Fruit fly (Drosophila melanogaster) whole organism, wandering third instar larva: ENCODE data around the gene gudu.

Experiments used
- Abd-B ChIP-seq: fragments of >200 bp; optimal IDR thresholded peaks from 2 replicates; lab custom pipeline; 2017; ENCODE audit warnings: missing biosample characterization, missing genetic modification characterization
- CG32264 ChIP-seq: fragments of 200-800 bp; sonication (Bioruptor generic); optimal IDR thresholded peaks from 2 replicates; lab custom pipeline; 2016; ENCODE audit warnings: missing biosample characterization, missing genetic modification characterization
- CG9705 ChIP-seq: fragments of 200-800 bp; sonication (Bioruptor generic); optimal IDR thresholded peaks from 2 replicates; lab custom pipeline; 2018; ENCODE audit warnings: missing biosample characterization, mild to moderate bottlenecking, missing genetic modification characterization
- CrebA ChIP-seq: fragments of 200-800 bp; sonication (Bioruptor generic); optimal IDR thresholded peaks from 2 replicates; lab custom pipeline; 2016; ENCODE audit warnings: missing biosample characterization, mild to moderate bottlenecking, missing genetic modification characterization, borderline replicate concordance
- Dfd ChIP-seq: fragments of >200 bp; optimal IDR thresholded peaks from 2 replicates; lab custom pipeline; 2017; ENCODE audit warnings: missing biosample characterization, missing genetic modification characterization
- Dif ChIP-seq: fragments of 200-275, 200-300 bp; sonication (Bioruptor generic); optimal IDR thresholded peaks from 2 replicates; lab custom pipeline; 2018; ENCODE audit warnings: missing biosample characterization, missing genetic modification characterization; ENCODE audit not compliant: partially characterized antibody
- GATAd ChIP-seq: sonication (Bioruptor generic); optimal IDR thresholded peaks from 2 replicates; lab custom pipeline; 2016; ENCODE audit warnings: missing biosample characterization, missing genetic modification characterization
- HLH106 ChIP-seq: fragments of 200-800 bp; optimal IDR thresholded peaks from 3 replicates; lab custom pipeline; 2019; ENCODE audit warnings: missing biosample characterization, mild to moderate bottlenecking, missing genetic modification characterization, moderate library complexity
- Hnf4 ChIP-seq: fragments of 200-800 bp; sonication (Bioruptor generic); optimal IDR thresholded peaks from 2 replicates; lab custom pipeline; 2016; ENCODE audit warnings: missing biosample characterization, mild to moderate bottlenecking, missing genetic modification characterization
- Hr78 ChIP-seq: fragments of >200 bp; optimal IDR thresholded peaks from 2 replicates; lab custom pipeline; 2017; ENCODE audit warnings: missing biosample characterization, missing genetic modification characterization
- Hr83 ChIP-seq: fragments of 200-300 bp; sonication (Bioruptor generic); optimal IDR thresholded peaks from 2 replicates; lab custom pipeline; 2016; ENCODE audit warnings: missing biosample characterization, mild to moderate bottlenecking, missing genetic modification characterization, moderate library complexity; ENCODE audit not compliant: poor library complexity, severe bottlenecking
- Jra ChIP-seq: sonication (Bioruptor generic); optimal IDR thresholded peaks from 2 replicates; lab custom pipeline; 2016; ENCODE audit warnings: missing biosample characterization, missing genetic modification characterization
- Mio ChIP-seq: sonication (Bioruptor generic); optimal IDR thresholded peaks from 2 replicates; lab custom pipeline; 2016; ENCODE audit warnings: missing biosample characterization, missing genetic modification characterization
- Myc ChIP-seq: fragments of >200 bp; optimal IDR thresholded peaks from 2 replicates; lab custom pipeline; 2017
- N ChIP-seq: fragments of >200 bp; optimal IDR thresholded peaks from 2 replicates; lab custom pipeline; 2018; ENCODE audit warnings: missing biosample characterization, missing external identifiers, missing genetic modification characterization
- OdsH ChIP-seq: fragments of 200-800 bp; sonication (Bioruptor generic); optimal IDR thresholded peaks from 2 replicates; lab custom pipeline; 2016; ENCODE audit warnings: missing biosample characterization, mild to moderate bottlenecking, missing genetic modification characterization
- Rel ChIP-seq, 2 experiments: fragments of 200-800 bp; sonication (Bioruptor generic) in 1 of 2; optimal IDR thresholded peaks; 2 replicates in 1 of 2; 3 replicates in 1 of 2; lab custom pipeline; 2016 to 2019; ENCODE audit warnings: mild to moderate bottlenecking in 2 of 2, missing biosample characterization in 2 of 2, missing genetic modification characterization in 2 of 2, moderate library complexity in 1 of 2
- Sp1 ChIP-seq: fragments of 200-800 bp; sonication (Bioruptor generic); optimal IDR thresholded peaks from 3 replicates; lab custom pipeline; 2019; ENCODE audit warnings: missing biosample characterization, mild to moderate bottlenecking, missing genetic modification characterization, moderate library complexity
- Vsx2 ChIP-seq: fragments of 200-300, 225-300 bp; sonication (Bioruptor generic); optimal IDR thresholded peaks from 2 replicates; lab custom pipeline; 2018; ENCODE audit warnings: missing biosample characterization, missing genetic modification characterization; ENCODE audit not compliant: partially characterized antibody
- br ChIP-seq: fragments of 200-800 bp; sonication (Bioruptor generic); optimal IDR thresholded peaks from 2 replicates; lab custom pipeline; 2016; ENCODE audit warnings: missing biosample characterization, missing genetic modification characterization
- brk ChIP-seq: fragments of 200-800 bp; sonication (Bioruptor generic); optimal IDR thresholded peaks from 2 replicates; lab custom pipeline; 2016; ENCODE audit warnings: missing biosample characterization, mild to moderate bottlenecking, missing genetic modification characterization
- dl ChIP-seq, 2 experiments: fragments of 175-275, 200-275 bp in 1 of 2; fragments of 200-275 bp in 1 of 2; sonication (Bioruptor generic); optimal IDR thresholded peaks; lab custom pipeline; 2018; ENCODE audit warnings: mild to moderate bottlenecking in 2 of 2, missing biosample characterization in 2 of 2, missing genetic modification characterization in 2 of 2, moderate library complexity in 2 of 2; ENCODE audit not compliant: partially characterized antibody in 2 of 2, insufficient read depth in 1 of 2
- dmrt93B ChIP-seq: fragments of 200-800 bp; sonication (Bioruptor generic); optimal IDR thresholded peaks from 2 replicates; lab custom pipeline; 2018; ENCODE audit warnings: missing biosample characterization, mild to moderate bottlenecking, missing genetic modification characterization
- dsf ChIP-seq: sonication (Bioruptor generic); optimal IDR thresholded peaks from 2 replicates; lab custom pipeline; 2016; ENCODE audit warnings: missing biosample characterization, missing genetic modification characterization, borderline replicate concordance
- ey ChIP-seq: fragments of 200-800 bp; sonication (Bioruptor generic); optimal IDR thresholded peaks from 2 replicates; lab custom pipeline; 2016; ENCODE audit warnings: missing biosample characterization, missing genetic modification characterization
- foxo ChIP-seq, 2 experiments: fragments of 200-800 bp; sonication (Bioruptor generic); optimal IDR thresholded peaks; 2 replicates in 1 of 2; 3 replicates in 1 of 2; lab custom pipeline; 2016 to 2017; ENCODE audit warnings: missing biosample characterization in 2 of 2, missing genetic modification characterization in 2 of 2
- fru ChIP-seq: fragments of 200-800 bp; sonication (Bioruptor generic); optimal IDR thresholded peaks from 3 replicates; lab custom pipeline; 2016; ENCODE audit warnings: missing biosample characterization, mild to moderate bottlenecking, missing genetic modification characterization
- h ChIP-seq: fragments of 200-800 bp; sonication (Bioruptor generic); optimal IDR thresholded peaks from 3 replicates; lab custom pipeline; 2016; ENCODE audit warnings: missing biosample characterization, mild to moderate bottlenecking, missing genetic modification characterization
- jim ChIP-seq: fragments of 175-275, 200-325 bp; sonication (Bioruptor generic); optimal IDR thresholded peaks from 2 replicates; lab custom pipeline; 2016; ENCODE audit warnings: missing biosample characterization, mild to moderate bottlenecking, missing genetic modification characterization
- lola ChIP-seq: fragments of >200 bp; optimal IDR thresholded peaks from 2 replicates; lab custom pipeline; 2017; ENCODE audit warnings: missing biosample characterization, missing genetic modification characterization
- pan ChIP-seq: fragments of >200 bp; optimal IDR thresholded peaks from 2 replicates; lab custom pipeline; 2017
- psq ChIP-seq: fragments of 200-800 bp; sonication (Bioruptor generic); optimal IDR thresholded peaks from 3 replicates; lab custom pipeline; 2017; ENCODE audit warnings: missing biosample characterization, mild to moderate bottlenecking, missing genetic modification characterization, moderate library complexity
- rgr ChIP-seq: fragments of 200-800 bp; sonication (Bioruptor generic); optimal IDR thresholded peaks from 3 replicates; lab custom pipeline; 2016; ENCODE audit warnings: missing biosample characterization, mild to moderate bottlenecking, missing genetic modification characterization
- sage ChIP-seq: fragments of 200-800 bp; sonication (Bioruptor generic); optimal IDR thresholded peaks from 2 replicates; lab custom pipeline; 2016; ENCODE audit warnings: missing biosample characterization, mild to moderate bottlenecking, missing genetic modification characterization
- sv ChIP-seq: fragments of 200-800 bp; sonication (Bioruptor generic); optimal IDR thresholded peaks from 3 replicates; lab custom pipeline; 2016; ENCODE audit warnings: missing biosample characterization, missing genetic modification characterization
- tai ChIP-seq: sonication (Bioruptor generic); optimal IDR thresholded peaks from 2 replicates; lab custom pipeline; 2016; ENCODE audit warnings: missing biosample characterization, missing genetic modification characterization
- usp ChIP-seq: fragments of >200 bp; optimal IDR thresholded peaks from 2 replicates; lab custom pipeline; 2017; ENCODE audit warnings: missing biosample characterization, missing genetic modification characterization
- woc ChIP-seq: sonication (Bioruptor generic); optimal IDR thresholded peaks from 2 replicates; lab custom pipeline; 2016; ENCODE audit warnings: missing biosample characterization, mild to moderate bottlenecking, missing genetic modification characterization

Gene gudu

dm6 chr2L:7423333-7423895 is 35.1 kb downstream of the gudu start:
- TF ChIP-seq Myc (peak; percentile 33), jim (GFP tag; lab: Kevin White, UChicago) (peak; percentile 92), HLH106 (tag; lab: Kevin White, UChicago) (peak; percentile 89), OdsH (GFP tag; lab: Kevin White, UChicago) (peak; percentile 83), usp (GFP tag; lab: Kevin White, UChicago) (no peak), fru (GFP tag; lab: Kevin White, UChicago) (peak; percentile 77), dmrt93B (GFP tag; lab: Kevin White, UChicago) (peak; percentile 42), CG32264 (GFP tag; lab: Kevin White, UChicago) (no peak), h (peak; percentile 89), dl (GFP tag; optimal IDR thresholded peaks at IDR 0.05; lab: Kevin White, UChicago; ENCODE audit: insufficient read depth in 1 of 2, partially characterized antibody in 2 of 2) (peak in 1 of 2 experiments; percentile 67), rgr (peak; percentile 77), lola (no peak), br (peak; percentile 86), Mio (no peak), sage (peak; percentile 60), Dfd (peak; percentile 49), GATAd (GFP tag; lab: Kevin White, UChicago) (no peak), sv (no peak), psq (peak; percentile 65), Hr83 (peak; percentile 85), foxo (GFP tag; optimal IDR thresholded peaks at IDR 0.05; lab: Kevin White, UChicago) (peak in 1 of 2 experiments; percentile 88), tai (GFP tag; lab: Kevin White, UChicago) (peak; percentile 65), CG9705 (peak; percentile 76), Sp1 (GFP tag; lab: Kevin White, UChicago) (peak; percentile 81), Abd-B (GFP tag; lab: Kevin White, UChicago) (no peak), N (GFP tag; lab: Kevin White, UChicago) (no peak), Hr78 (GFP tag; lab: Kevin White, UChicago) (no peak), CrebA (GFP tag; lab: Kevin White, UChicago) (peak; percentile 64), Dif (GFP tag; lab: Kevin White, UChicago) (peak; percentile 76), pan (lab: Kevin White, UChicago) (no peak), dsf (GFP tag; lab: Kevin White, UChicago) (no peak), Vsx2 (GFP tag; lab: Kevin White, UChicago) (no peak), brk (GFP tag; lab: Kevin White, UChicago) (peak; percentile 92), Jra (GFP tag; lab: Kevin White, UChicago) (peak; percentile 77), Rel (GFP tag; optimal IDR thresholded peaks at IDR 0.05; lab: Kevin White, UChicago) (no peak), Rel (tag; optimal IDR thresholded peaks at IDR 0.05; lab: Kevin White, UChicago) (peak; percentile 77), woc (GFP tag; lab: Kevin White, UChicago) (peak; percentile 93), ey (GFP tag; lab: Kevin White, UChicago) (peak; percentile 77), Hnf4 (peak; percentile 79)
- TF ChIP-seq, all 38 proteins: peak for 26

- peak; percentile 31 for TF ChIP-seq ey (GFP tag; lab: Kevin White, UChicago)
- no peak for TF ChIP-seq Dif (GFP tag; lab: Kevin White, UChicago)
- TF ChIP-seq Myc: peak; percentile 23
- no peak for TF ChIP-seq Mio
- TF ChIP-seq OdsH (GFP tag; lab: Kevin White, UChicago): no peak
- no peak for TF ChIP-seq Rel (GFP tag; optimal IDR thresholded peaks at IDR 0.05; lab: Kevin White, UChicago)
- TF ChIP-seq Rel (tag; optimal IDR thresholded peaks at IDR 0.05; lab: Kevin White, UChicago): peak; percentile 75
- TF ChIP-seq Jra (GFP tag; lab: Kevin White, UChicago): no peak
- TF ChIP-seq Dfd: no peak
- TF ChIP-seq GATAd (GFP tag; lab: Kevin White, UChicago): no peak
- TF ChIP-seq HLH106 (tag; lab: Kevin White, UChicago): peak; percentile 4
- TF ChIP-seq jim (GFP tag; lab: Kevin White, UChicago): no peak
- TF ChIP-seq woc (GFP tag; lab: Kevin White, UChicago): no peak
- peak; percentile 51 for TF ChIP-seq tai (GFP tag; lab: Kevin White, UChicago)
- peak; percentile 58 for TF ChIP-seq sage
- TF ChIP-seq br: no peak
- no peak for TF ChIP-seq Vsx2 (GFP tag; lab: Kevin White, UChicago)
- TF ChIP-seq sv: no peak
- peak; percentile 5 for TF ChIP-seq fru (GFP tag; lab: Kevin White, UChicago)
- TF ChIP-seq dl (GFP tag; optimal IDR thresholded peaks at IDR 0.05; lab: Kevin White, UChicago; ENCODE audit: insufficient read depth in 1 of 2, partially characterized antibody in 2 of 2): no peak
- no peak for TF ChIP-seq usp (GFP tag; lab: Kevin White, UChicago)
- TF ChIP-seq lola: no peak
- TF ChIP-seq rgr: peak; percentile 25
- no peak for TF ChIP-seq Sp1 (GFP tag; lab: Kevin White, UChicago)
- no peak for TF ChIP-seq pan (lab: Kevin White, UChicago)
- TF ChIP-seq brk (GFP tag; lab: Kevin White, UChicago): no peak
- peak; percentile 8 for TF ChIP-seq CG32264 (GFP tag; lab: Kevin White, UChicago)
- peak; percentile 29 for TF ChIP-seq Hr83
- peak; percentile 21 to 64 for TF ChIP-seq foxo (GFP tag; optimal IDR thresholded peaks at IDR 0.05; lab: Kevin White, UChicago)
- TF ChIP-seq dmrt93B (GFP tag; lab: Kevin White, UChicago): no peak
- TF ChIP-seq Hr78 (GFP tag; lab: Kevin White, UChicago): no peak
- TF ChIP-seq CrebA (GFP tag; lab: Kevin White, UChicago): no peak
- no peak for TF ChIP-seq CG9705
- TF ChIP-seq N (GFP tag; lab: Kevin White, UChicago): peak; percentile 60
- TF ChIP-seq dsf (GFP tag; lab: Kevin White, UChicago): no peak
- TF ChIP-seq Hnf4: peak; percentile 46
- TF ChIP-seq Abd-B (GFP tag; lab: Kevin White, UChicago): no peak
- no peak for TF ChIP-seq psq
- TF ChIP-seq h: peak; percentile 49
- TF ChIP-seq, all 38 proteins: peak for 14
Measured at dm6 chr2L:7424282-7424905, 36.1 kb downstream of the gudu start.
